Fruit fly (Drosophila melanogaster): ENCODE data around the gene CG32536.

CG32536 gene

DNA sequence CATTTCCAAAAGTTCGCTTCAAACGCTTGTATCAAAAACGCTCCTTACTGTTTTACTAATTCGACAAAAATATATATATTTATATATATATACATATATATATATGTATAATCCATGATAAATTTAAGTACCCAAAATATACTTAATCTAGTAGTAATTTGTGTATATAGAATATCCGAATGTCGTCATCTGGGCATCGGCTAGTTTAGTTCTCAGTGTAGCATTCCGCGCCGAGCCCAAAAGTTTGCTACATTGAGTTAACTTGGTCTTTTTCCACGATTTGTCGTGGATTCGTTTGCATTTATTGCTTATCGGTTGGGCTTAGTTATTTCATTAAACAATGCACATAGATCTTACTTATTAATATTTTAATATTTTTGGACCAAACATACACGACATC lies 4.6 kb upstream of the CG32536 start (continued):
- peak; percentile 75 for TF ChIP-seq Med (GFP tag)
- TF ChIP-seq fru (optimal IDR thresholded peaks at IDR 0.05): no peak
- no peak for TF ChIP-seq YL-1 (GFP tag; optimal IDR thresholded peaks at IDR 0.05)
- TF ChIP-seq Sry-β (GFP tag; optimal IDR thresholded peaks at IDR 0.05): no peak
- TF ChIP-seq jing (GFP tag; optimal IDR thresholded peaks at IDR 0.05): no peak
- peak; percentile 37 for TF ChIP-seq CG6813 (GFP tag; optimal IDR thresholded peaks at IDR 0.05)
- no peak for TF ChIP-seq Mrtf (GFP tag; IDR thresholded peaks at IDR 0.05)
- no peak for TF ChIP-seq CG5245 (GFP tag; optimal IDR thresholded peaks at IDR 0.05)
- no peak for TF ChIP-seq Camta (GFP tag; optimal IDR thresholded peaks at IDR 0.05)
- TF ChIP-seq CG6765 (GFP tag; optimal IDR thresholded peaks at IDR 0.05): no peak
- TF ChIP-seq Nf-YB (GFP tag; optimal IDR thresholded peaks at IDR 0.05): no peak
- no peak for TF ChIP-seq lilli (GFP tag; optimal IDR thresholded peaks at IDR 0.05)
- TF ChIP-seq Max (GFP tag; optimal IDR thresholded peaks at IDR 0.05): no peak
- TF ChIP-seq CG34224 (GFP tag; IDR thresholded peaks at IDR 0.05; ENCODE audit: partially characterized antibody): no peak
- no peak for TF ChIP-seq Neu2 (GFP tag; optimal IDR thresholded peaks at IDR 0.05; ENCODE audit: borderline replicate concordance)
- no peak for TF ChIP-seq hb (GFP tag; IDR thresholded peaks at IDR 0.05; ENCODE audit: partially characterized antibody)
- peak; percentile 51 for TF ChIP-seq CG17359 (tag; optimal IDR thresholded peaks at IDR 0.05)
- TF ChIP-seq CG11456 (GFP tag; IDR thresholded peaks at IDR 0.05): no peak; the same call in 2 of the 3 replicates
- no peak for TF ChIP-seq fu2 (GFP tag; optimal IDR thresholded peaks at IDR 0.05)
- TF ChIP-seq dati (GFP tag; IDR thresholded peaks at IDR 0.05): no peak
- no peak for TF ChIP-seq HLHmδ (GFP tag; optimal IDR thresholded peaks at IDR 0.05)
- TF ChIP-seq bsh (GFP tag; optimal IDR thresholded peaks at IDR 0.05): peak in 1 of 2 experiments; percentile 42
- TF ChIP-seq CG16813 (GFP tag; IDR thresholded peaks at IDR 0.05; ENCODE audit: partially characterized antibody): no peak
- no peak for TF ChIP-seq CG14860 (GFP tag; IDR thresholded peaks at IDR 0.05; ENCODE audit: partially characterized antibody)
- TF ChIP-seq CG18262 (tag; optimal IDR thresholded peaks at IDR 0.05): peak; percentile 18
- TF ChIP-seq lab (GFP tag; optimal IDR thresholded peaks at IDR 0.05): peak; percentile 37
- TF ChIP-seq lola (GFP tag; optimal IDR thresholded peaks at IDR 0.05): no peak
- TF ChIP-seq gfzf (GFP tag; optimal IDR thresholded peaks at IDR 0.05): no peak
- no peak for TF ChIP-seq ro (GFP tag; IDR thresholded peaks at IDR 0.05)
- no peak for TF ChIP-seq Scr (GFP tag; IDR thresholded peaks at IDR 0.05; ENCODE audit: partially characterized antibody)
- TF ChIP-seq tgo (GFP tag; IDR thresholded peaks at IDR 0.05): no peak; the same call in 2 of the 3 replicates
- no peak for TF ChIP-seq CG2129 (GFP tag; IDR thresholded peaks at IDR 0.05; ENCODE audit: partially characterized antibody)
- TF ChIP-seq Fer3 (tag; optimal IDR thresholded peaks at IDR 0.05): peak; percentile 14
- TF ChIP-seq Asciz (GFP tag; optimal IDR thresholded peaks at IDR 0.05): no peak
- peak; percentile 1 for TF ChIP-seq CG4424 (GFP tag; optimal IDR thresholded peaks at IDR 0.05)
- TF ChIP-seq D19A (tag; optimal IDR thresholded peaks at IDR 0.05): peak; percentile 30
- peak; percentile 63; the same call in 1 of the 2 replicates for TF ChIP-seq CG14441 (GFP tag; IDR thresholded peaks at IDR 0.05)
- no peak for TF ChIP-seq Mad (GFP tag; optimal IDR thresholded peaks at IDR 0.05)
- TF ChIP-seq Ets97D (GFP tag; optimal IDR thresholded peaks at IDR 0.05): no peak
- TF ChIP-seq CG1832 (GFP tag; optimal IDR thresholded peaks at IDR 0.05): no peak
- TF ChIP-seq ranshi (GFP tag; IDR thresholded peaks at IDR 0.05): no peak
- no peak for TF ChIP-seq cad (GFP tag; optimal IDR thresholded peaks at IDR 0.05)
- TF ChIP-seq gsb-n (tag; optimal IDR thresholded peaks at IDR 0.05): no peak
- TF ChIP-seq CG17829 (tag; optimal IDR thresholded peaks at IDR 0.05): peak; percentile 16
- no peak for TF ChIP-seq hkb (optimal IDR thresholded peaks at IDR 0.05)
- 0 out of 2 replicates have a peak, but pooled peaks have one; percentile 34 for TF ChIP-seq hkb (GFP tag; IDR thresholded peaks at IDR 0.05)
- no peak for TF ChIP-seq ssp (GFP tag; IDR thresholded peaks at IDR 0.05)
- TF ChIP-seq CG6854 (GFP tag; optimal IDR thresholded peaks at IDR 0.05): no peak
- TF ChIP-seq CHES-1-like (GFP tag; optimal IDR thresholded peaks at IDR 0.05): no peak
- TF ChIP-seq CG3407 (GFP tag; optimal IDR thresholded peaks at IDR 0.05): no peak
- 0 out of 2 replicates have a peak, but pooled peaks have one; percentile 33 for TF ChIP-seq CG11085 (GFP tag; IDR thresholded peaks at IDR 0.05)

Measured in whole organism, embryonic.